Worm (Caenorhabditis elegans) whole organism, L2 larva: Measurements from ENCODE around the gene F49H12.2.

Experiments used
- ama-1 ChIP-seq: fragments of 150-350 bp; optimal IDR thresholded peaks from 2 replicates; lab custom pipeline; 2018; ENCODE audit warnings: inconsistent platforms
- ceh-16 ChIP-seq: fragments of 150-350 bp; optimal IDR thresholded peaks from 2 replicates; lab custom pipeline; 2014; ENCODE audit warnings: missing biosample characterization, missing genetic modification characterization
- mdl-1 ChIP-seq, 2 experiments: fragments of 150-350 bp in 1 of 2; sonication (generic microtip) in 1 of 2; optimal IDR thresholded peaks; 2 replicates each; lab custom pipeline; 2017; ENCODE audit warnings: missing biosample characterization in 2 of 2, missing genetic modification characterization in 2 of 2
- nhr-10 ChIP-seq: sonication (generic microtip); optimal IDR thresholded peaks from 2 replicates; lab custom pipeline; 2017; ENCODE audit warnings: missing biosample characterization, missing genetic modification characterization
- nhr-11 ChIP-seq: fragments of 150-350 bp; optimal IDR thresholded peaks from 2 replicates; lab custom pipeline; 2014; ENCODE audit warnings: missing biosample characterization, missing genetic modification characterization
- nhr-12 ChIP-seq: fragments of 150-350 bp; optimal IDR thresholded peaks from 2 replicates; lab custom pipeline; 2014; ENCODE audit warnings: missing biosample characterization, missing genetic modification characterization
- nhr-237 ChIP-seq: fragments of 150-350 bp; optimal IDR thresholded peaks from 2 replicates; lab custom pipeline; 2014; ENCODE audit warnings: missing biosample characterization, missing genetic modification characterization
- nhr-6 ChIP-seq: fragments of 150-350 bp; optimal IDR thresholded peaks from 2 replicates; lab custom pipeline; 2014; ENCODE audit warnings: missing biosample characterization, missing genetic modification characterization
- unc-62 ChIP-seq: fragments of 150-350 bp; optimal IDR thresholded peaks from 2 replicates; lab custom pipeline; 2014; ENCODE audit warnings: missing biosample characterization, missing genetic modification reagents, missing genetic modification characterization

DNA sequence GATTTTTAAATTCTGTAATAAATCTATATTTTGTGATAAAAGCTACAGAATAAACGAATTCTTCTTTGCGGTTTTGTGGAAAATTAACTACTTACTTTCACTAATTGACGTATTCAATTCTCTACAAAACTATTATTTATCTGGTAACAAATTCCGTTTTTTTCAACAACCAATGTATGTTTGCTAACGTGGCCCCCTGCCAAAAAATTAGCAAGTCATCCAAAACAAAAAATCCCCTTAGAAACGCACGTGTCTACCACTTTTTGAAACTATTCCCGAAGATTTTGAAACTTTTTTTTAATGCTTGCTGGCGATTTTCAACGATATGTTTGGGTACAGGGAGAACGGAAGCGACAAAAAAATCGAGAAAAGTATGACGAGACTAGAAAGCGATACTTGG, at the start of gene F49H12.2:
- TF ChIP-seq nhr-237 (tag; lab: Kevin White, UChicago): no peak
- TF ChIP-seq nhr-12: no peak
- TF ChIP-seq nhr-6 (tag; lab: Kevin White, UChicago): no peak
- no peak for TF ChIP-seq ceh-16 (tag; lab: Kevin White, UChicago)
- TF ChIP-seq ama-1 (lab: Kevin White, UChicago): no peak
- no peak for TF ChIP-seq unc-62 (GFP tag; lab: Kevin White, UChicago)
- TF ChIP-seq mdl-1 (tag; optimal IDR thresholded peaks at IDR 0.05; lab: Kevin White, UChicago): no peak
- no peak for TF ChIP-seq nhr-11 (tag; lab: Kevin White, UChicago)
- TF ChIP-seq nhr-10 (tag; lab: Kevin White, UChicago): no peak
